Fruit fly (Drosophila melanogaster) whole organism, embryonic: ENCODE measurements around the gene CG14778.

Experiments used
- Asciz ChIP-seq: fragments of 200-800 bp; sonication (Bioruptor generic); optimal IDR thresholded peaks from 2 replicates; lab custom pipeline; 2017; ENCODE audit warnings: missing biosample characterization, mild to moderate bottlenecking, missing genetic modification characterization, missing genetic modification reagents
- CG11085 ChIP-seq: fragments of 200-800 bp; sonication (Bioruptor generic); IDR thresholded peaks from 2 replicates; pipeline ENCODE4 v1.3.6; 2022; ENCODE audit warnings: missing biosample characterization, missing genetic modification characterization
- CG11696 ChIP-seq: fragments of 200-800 bp; sonication (Bioruptor generic); IDR thresholded peaks from 2 replicates; pipeline ENCODE4 v1.3.6; 2022; ENCODE audit warnings: missing biosample characterization, missing genetic modification characterization
- CG15073 ChIP-seq: fragments of 200-800 bp; sonication (Bioruptor generic); optimal IDR thresholded peaks from 2 replicates; lab custom pipeline; 2016; ENCODE audit warnings: missing biosample characterization, missing genetic modification characterization
- CG15601 ChIP-seq: fragments of 200-800 bp; sonication (Bioruptor generic); optimal IDR thresholded peaks from 3 replicates; lab custom pipeline; 2019; ENCODE audit warnings: missing biosample characterization, mild to moderate bottlenecking, missing genetic modification characterization, moderate library complexity
- CG16813 ChIP-seq: fragments of 200-800 bp; sonication (Bioruptor generic); IDR thresholded peaks from 3 replicates; pipeline ENCODE4 v1.3.6; 2022; ENCODE audit warnings: missing biosample characterization, missing genetic modification characterization; ENCODE audit not compliant: partially characterized antibody
- CG18262 ChIP-seq: fragments of 200-800 bp; optimal IDR thresholded peaks from 3 replicates; lab custom pipeline; 2019; ENCODE audit warnings: missing biosample characterization, mild to moderate bottlenecking, missing genetic modification characterization, moderate library complexity
- CG1832 ChIP-seq: fragments of 200-800 bp; sonication (Bioruptor generic); optimal IDR thresholded peaks from 2 replicates; lab custom pipeline; 2017; ENCODE audit warnings: missing biosample characterization, mild to moderate bottlenecking, missing genetic modification characterization, inconsistent platforms
- CG2129 ChIP-seq: fragments of 200-800 bp; sonication (Bioruptor generic); IDR thresholded peaks from 2 replicates; pipeline ENCODE4 v1.3.6; 2022; ENCODE audit warnings: missing biosample characterization, missing genetic modification characterization; ENCODE audit not compliant: partially characterized antibody
- CG2712 ChIP-seq: fragments of 200-800 bp; optimal IDR thresholded peaks from 3 replicates; lab custom pipeline; 2019; ENCODE audit warnings: missing biosample characterization, mild to moderate bottlenecking, missing genetic modification characterization, moderate library complexity
- CG3281 ChIP-seq: fragments of 200-800 bp; sonication (Bioruptor generic); optimal IDR thresholded peaks from 3 replicates; lab custom pipeline; 2017; ENCODE audit warnings: missing biosample characterization, mild to moderate bottlenecking, missing genetic modification characterization
- CG3847 ChIP-seq: fragments of 200-800 bp; sonication (Bioruptor generic); IDR thresholded peaks from 2 replicates; pipeline ENCODE4 v1.3.6; 2022; ENCODE audit warnings: missing biosample characterization, missing genetic modification characterization
- CG4404 ChIP-seq: fragments of 200-800 bp; sonication (Bioruptor generic); IDR thresholded peaks from 2 replicates; pipeline ENCODE4 v1.3.6; 2022; ENCODE audit warnings: missing biosample characterization, missing genetic modification characterization
- CG5245 ChIP-seq: fragments of 200-800 bp; sonication (Bioruptor generic); optimal IDR thresholded peaks from 3 replicates; lab custom pipeline; 2016; ENCODE audit warnings: missing biosample characterization, missing genetic modification characterization
- CG8388 ChIP-seq: fragments of 200-800 bp; sonication (Bioruptor generic); optimal IDR thresholded peaks from 2 replicates; lab custom pipeline; 2019; ENCODE audit warnings: missing biosample characterization, mild to moderate bottlenecking, missing genetic modification characterization, moderate library complexity
- CG9932 ChIP-seq: fragments of 200-800 bp; sonication (Bioruptor generic); IDR thresholded peaks from 2 replicates; pipeline ENCODE4 v1.3.6; 2022; ENCODE audit warnings: missing biosample characterization, missing genetic modification characterization
- CHES-1-like ChIP-seq: fragments of 200-800 bp; sonication (Bioruptor generic); optimal IDR thresholded peaks from 2 replicates; lab custom pipeline; 2016; ENCODE audit warnings: missing biosample characterization, missing genetic modification characterization
- Chrac-16 ChIP-seq: fragments of 200-800 bp; sonication (Bioruptor generic); optimal IDR thresholded peaks from 3 replicates; lab custom pipeline; 2016; ENCODE audit warnings: missing biosample characterization, missing genetic modification characterization
- D19A ChIP-seq: fragments of 200-800 bp; optimal IDR thresholded peaks from 3 replicates; lab custom pipeline; 2019; ENCODE audit warnings: missing biosample characterization, mild to moderate bottlenecking, missing genetic modification characterization, moderate library complexity
- Dref ChIP-seq: fragments of 200-800 bp; sonication (Bioruptor generic); IDR thresholded peaks from 2 replicates; pipeline ENCODE4 v1.3.6; 2022; ENCODE audit warnings: missing biosample characterization, missing genetic modification characterization
- Fer3 ChIP-seq: fragments of 200-800 bp; sonication (Bioruptor generic); optimal IDR thresholded peaks from 2 replicates; lab custom pipeline; 2018; ENCODE audit warnings: missing biosample characterization, mild to moderate bottlenecking, missing genetic modification characterization, moderate library complexity
- Gsc ChIP-seq: fragments of 200-800 bp; sonication (Bioruptor generic); IDR thresholded peaks from 2 replicates; pipeline ENCODE4 v1.3.6; 2022; ENCODE audit warnings: missing biosample characterization, missing genetic modification characterization
- HHEX ChIP-seq: fragments of 200-800 bp; sonication (Bioruptor generic); optimal IDR thresholded peaks from 3 replicates; lab custom pipeline; 2017; ENCODE audit warnings: missing biosample characterization, mild to moderate bottlenecking, missing genetic modification characterization, missing genetic modification reagents
- MTF-1 ChIP-seq: fragments of 200-800 bp; sonication (Bioruptor generic); optimal IDR thresholded peaks from 2 replicates; lab custom pipeline; 2018; ENCODE audit warnings: missing biosample characterization, mild to moderate bottlenecking, missing genetic modification characterization, borderline replicate concordance
- Max ChIP-seq: fragments of 200-800 bp; sonication (Bioruptor generic); optimal IDR thresholded peaks from 2 replicates; lab custom pipeline; 2016; ENCODE audit warnings: missing biosample characterization, mild to moderate bottlenecking, missing genetic modification characterization
- Oli ChIP-seq: fragments of 200-800 bp; sonication (Bioruptor generic); optimal IDR thresholded peaks from 2 replicates; lab custom pipeline; 2018; ENCODE audit warnings: missing biosample characterization, mild to moderate bottlenecking, missing genetic modification characterization, moderate library complexity
- Rx ChIP-seq: fragments of 200-800 bp; sonication (Bioruptor generic); IDR thresholded peaks from 2 replicates; pipeline ENCODE4 v1.3.6; 2022; ENCODE audit warnings: missing biosample characterization, missing genetic modification characterization
- Sin3A ChIP-seq: fragments of >200 bp; optimal IDR thresholded peaks from 2 replicates; lab custom pipeline; 2018
- Sox102F ChIP-seq: fragments of 200-800 bp; sonication (Bioruptor generic); optimal IDR thresholded peaks from 2 replicates; lab custom pipeline; 2018; ENCODE audit warnings: missing biosample characterization, mild to moderate bottlenecking, missing genetic modification characterization, moderate library complexity
- Spps ChIP-seq: fragments of 200-800 bp; sonication (Bioruptor generic); optimal IDR thresholded peaks from 2 replicates; lab custom pipeline; 2018; ENCODE audit warnings: missing biosample characterization, mild to moderate bottlenecking, missing genetic modification characterization
- Trl ChIP-seq, 3 experiments: fragments of >200 bp in 2 of 3; fragments of 200-800 bp in 1 of 3; sonication (Bioruptor generic) in 1 of 3; optimal IDR thresholded peaks; 2 replicates in 1 of 3; 3 replicates in 2 of 3; lab custom pipeline; 2016 to 2017; ENCODE audit warnings: missing biosample characterization in 1 of 3, missing genetic modification characterization in 1 of 3
- Xbp1 ChIP-seq: fragments of 200-800 bp; sonication (Bioruptor generic); optimal IDR thresholded peaks from 3 replicates; lab custom pipeline; 2016; ENCODE audit warnings: missing biosample characterization, mild to moderate bottlenecking, missing genetic modification characterization
- ab ChIP-seq: fragments of 200-800 bp; sonication (Bioruptor generic); optimal IDR thresholded peaks from 2 replicates; lab custom pipeline; 2016; ENCODE audit warnings: missing biosample characterization, missing genetic modification characterization
- cwo ChIP-seq: fragments of 200-800 bp; sonication (Bioruptor generic); optimal IDR thresholded peaks from 3 replicates; lab custom pipeline; 2017; ENCODE audit warnings: missing biosample characterization, missing genetic modification characterization, mild to moderate bottlenecking, moderate library complexity, missing genetic modification reagents
- dimm ChIP-seq: fragments of 200-800 bp; sonication (Bioruptor generic); IDR thresholded peaks from 2 replicates; pipeline ENCODE4 v1.3.6; 2022; ENCODE audit warnings: missing biosample characterization, missing genetic modification characterization
- dpn ChIP-seq, 2 experiments: fragments of 200-800 bp; sonication (Bioruptor generic); optimal IDR thresholded peaks; 3 replicates each; lab custom pipeline; 2016; ENCODE audit warnings: missing biosample characterization in 2 of 2, missing genetic modification characterization in 2 of 2
- fd3F ChIP-seq: fragments of 200-800 bp; sonication (Bioruptor generic); optimal IDR thresholded peaks from 2 replicates; lab custom pipeline; 2018; ENCODE audit warnings: missing biosample characterization, mild to moderate bottlenecking, missing genetic modification characterization, moderate library complexity
- gcm ChIP-seq: fragments of 200-800 bp; sonication (Bioruptor generic); optimal IDR thresholded peaks from 2 replicates; lab custom pipeline; 2019; ENCODE audit warnings: missing biosample characterization, mild to moderate bottlenecking, missing genetic modification characterization, moderate library complexity
- grau ChIP-seq: fragments of 200-800 bp; optimal IDR thresholded peaks from 3 replicates; lab custom pipeline; 2019; ENCODE audit warnings: missing biosample characterization, mild to moderate bottlenecking, missing genetic modification characterization, moderate library complexity
- gsb ChIP-seq: fragments of 200-800 bp; sonication (Bioruptor generic); IDR thresholded peaks from 2 replicates; pipeline ENCODE4 v1.3.6; 2022; ENCODE audit warnings: missing biosample characterization, missing genetic modification characterization
- gsb-n ChIP-seq: fragments of 200-800 bp; sonication (Bioruptor generic); optimal IDR thresholded peaks from 3 replicates; lab custom pipeline; 2018; ENCODE audit warnings: missing biosample characterization, mild to moderate bottlenecking, missing genetic modification characterization
- gt ChIP-seq: fragments of 200-800 bp; sonication (Bioruptor generic); IDR thresholded peaks from 2 replicates; pipeline ENCODE4 v1.3.6; 2022; ENCODE audit warnings: missing biosample characterization, missing genetic modification characterization
- hth ChIP-seq: fragments of >200 bp; optimal IDR thresholded peaks from 2 replicates; lab custom pipeline; 2017; ENCODE audit warnings: inconsistent platforms
- kah ChIP-seq: fragments of 200-800 bp; sonication (Bioruptor generic); optimal IDR thresholded peaks from 2 replicates; lab custom pipeline; 2018; ENCODE audit warnings: missing biosample characterization, mild to moderate bottlenecking, missing genetic modification characterization
- nerfin-1 ChIP-seq: fragments of 200-800 bp; sonication (Bioruptor generic); optimal IDR thresholded peaks from 3 replicates; lab custom pipeline; 2019; ENCODE audit warnings: missing biosample characterization, mild to moderate bottlenecking, missing genetic modification characterization, moderate library complexity
- pfk ChIP-seq: fragments of 200-800 bp; sonication (Bioruptor generic); optimal IDR thresholded peaks from 2 replicates; lab custom pipeline; 2018; ENCODE audit warnings: missing biosample characterization, mild to moderate bottlenecking, missing genetic modification characterization, moderate library complexity
- psq ChIP-seq: fragments of 200-800 bp; sonication (Bioruptor generic); optimal IDR thresholded peaks from 2 replicates; lab custom pipeline; 2017; ENCODE audit warnings: missing biosample characterization, missing genetic modification characterization
- scrt ChIP-seq: fragments of 200-800 bp; sonication (Bioruptor generic); optimal IDR thresholded peaks from 2 replicates; lab custom pipeline; 2018; ENCODE audit warnings: missing biosample characterization, mild to moderate bottlenecking, missing genetic modification characterization, moderate library complexity
- seq ChIP-seq: fragments of 200-800 bp; sonication (Bioruptor generic); IDR thresholded peaks from 2 replicates; pipeline ENCODE4 v1.3.6; 2022; ENCODE audit warnings: missing biosample characterization, missing genetic modification characterization
- wor ChIP-seq: fragments of 200-800 bp; sonication (Bioruptor generic); IDR thresholded peaks from 2 replicates; pipeline ENCODE4 v1.3.6; 2022; ENCODE audit warnings: missing biosample characterization, missing genetic modification characterization

Gene CG14778

DNA sequence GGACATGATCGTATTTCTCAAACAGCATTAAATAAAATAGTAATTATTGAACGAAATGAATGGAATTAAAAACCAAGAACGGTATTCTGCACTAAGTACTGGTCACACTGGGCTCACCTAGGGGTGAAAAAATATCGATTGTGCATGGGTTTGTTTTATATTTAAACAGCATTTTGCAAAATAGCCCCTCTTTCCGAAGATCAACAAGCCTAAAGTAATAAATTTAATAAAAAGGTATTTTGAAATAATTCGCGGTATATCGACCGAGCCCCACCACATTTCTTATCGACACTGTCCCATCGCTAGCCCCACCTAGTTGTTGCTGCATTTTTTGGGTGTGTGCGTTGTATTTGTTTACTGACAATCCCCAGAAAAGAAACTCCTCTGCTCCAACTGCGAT is 3.3 kb downstream of the CG14778 start, which contains the start of gene pck (continued):
- TF ChIP-seq scrt (GFP tag; lab: Kevin White, UChicago), result no peak
- peak; percentile 51 for TF ChIP-seq gcm
- TF ChIP-seq dimm (GFP tag; lab: Robert Waterston, UW), result no peak
- no peak for TF ChIP-seq gsb
- peak; percentile 54 for TF ChIP-seq Max
- no peak for TF ChIP-seq Gsc (GFP tag; lab: Robert Waterston, UW)
- TF ChIP-seq dpn (GFP tag; optimal IDR thresholded peaks at IDR 0.05; lab: Kevin White, UChicago), result peak; percentile 61 to 80
- TF ChIP-seq CG4404 (GFP tag; lab: Robert Waterston, UW), result peak; percentile 42; the same call in 1 of the 2 replicates
- no peak for TF ChIP-seq Oli (tag; lab: Kevin White, UChicago)
- no peak for TF ChIP-seq D19A
- peak; percentile 75 for TF ChIP-seq Chrac-16
- no peak for TF ChIP-seq Trl (optimal IDR thresholded peaks at IDR 0.05; lab: Kevin White, UChicago)
- TF ChIP-seq Trl (GFP tag; optimal IDR thresholded peaks at IDR 0.05; lab: Kevin White, UChicago), result peak; percentile 68
- TF ChIP-seq CG11085 (GFP tag; lab: Robert Waterston, UW), result peak; percentile 63
- TF ChIP-seq cwo, result peak; percentile 39
- no peak for TF ChIP-seq MTF-1
- peak; percentile 67 for TF ChIP-seq Sox102F (GFP tag; lab: Kevin White, UChicago)
- peak; percentile 50; the same call in 1 of the 2 replicates for TF ChIP-seq Rx (GFP tag; lab: Robert Waterston, UW)
- no peak for TF ChIP-seq gt (GFP tag; lab: Robert Waterston, UW)
- TF ChIP-seq nerfin-1 (tag; lab: Kevin White, UChicago), result peak; percentile 33
- TF ChIP-seq CG15073 (GFP tag; lab: Kevin White, UChicago), result no peak
- TF ChIP-seq CG2712 (tag; lab: Kevin White, UChicago), result peak; percentile 70
- peak; percentile 50; the same call in 1 of the 3 replicates for TF ChIP-seq CG16813 (GFP tag; lab: Robert Waterston, UW)
- TF ChIP-seq CG5245 (GFP tag; lab: Kevin White, UChicago), result peak; percentile 53
- TF ChIP-seq kah (GFP tag; lab: Kevin White, UChicago), result no peak
- TF ChIP-seq Sin3A, result peak; percentile 53
- no peak for TF ChIP-seq Asciz (GFP tag; lab: Kevin White, UChicago)
- peak; percentile 67; the same call in 1 of the 2 replicates for TF ChIP-seq seq (GFP tag; lab: Robert Waterston, UW)
- peak; percentile 22; the same call in 1 of the 2 replicates for TF ChIP-seq CG11696 (GFP tag; lab: Robert Waterston, UW)
- TF ChIP-seq pfk (GFP tag; lab: Kevin White, UChicago), result no peak
- peak; percentile 23 for TF ChIP-seq psq (GFP tag; lab: Kevin White, UChicago)
- peak; percentile 22 for TF ChIP-seq CHES-1-like (GFP tag; lab: Kevin White, UChicago)
- peak; percentile 40 for TF ChIP-seq Fer3 (tag; lab: Kevin White, UChicago)
- TF ChIP-seq CG3281 (GFP tag; lab: Kevin White, UChicago), result peak; percentile 52
- peak; percentile 31 for TF ChIP-seq Spps (tag; lab: Kevin White, UChicago)
- TF ChIP-seq CG2129 (GFP tag; lab: Robert Waterston, UW), result no peak
- peak; percentile 6 for TF ChIP-seq HHEX (GFP tag; lab: Kevin White, UChicago)
- TF ChIP-seq Dref (GFP tag; lab: Robert Waterston, UW), result peak; percentile 66
- peak; percentile 64 for TF ChIP-seq CG8388 (GFP tag; lab: Kevin White, UChicago)
- TF ChIP-seq wor (GFP tag; lab: Robert Waterston, UW), result no peak
- TF ChIP-seq CG3847, result 0 out of 2 replicates have a peak, but pooled peaks have one; percentile 26
- TF ChIP-seq fd3F, result no peak
- no peak for TF ChIP-seq CG1832 (GFP tag; lab: Kevin White, UChicago)
- TF ChIP-seq Xbp1 (GFP tag; lab: Kevin White, UChicago), result peak; percentile 69
- peak; percentile 44 for TF ChIP-seq ab (GFP tag; lab: Kevin White, UChicago)
- TF ChIP-seq gsb-n (tag; lab: Kevin White, UChicago), result no peak
- TF ChIP-seq CG15601 (tag; lab: Kevin White, UChicago), result peak; percentile 51
- peak; percentile 62 for TF ChIP-seq CG9932
- TF ChIP-seq grau, result peak; percentile 54
- TF ChIP-seq hth (lab: Kevin White, UChicago), result no peak
- TF ChIP-seq CG18262 (tag; lab: Kevin White, UChicago), result peak; percentile 55
